Fruit fly (Drosophila melanogaster): ENCODE measurements around the gene dnk.
A peak's percentile ranks its signal among the peaks of the same experiment; 100 is the strongest.

Gene dnk

dm6 chr3R:18997388-18998287 lies 16.8 kb downstream of the dnk start (continued):
- TF ChIP-seq Mes4 (GFP tag; optimal IDR thresholded peaks at IDR 0.05) (peak; percentile 76), CG9932 (GFP tag; IDR thresholded peaks at IDR 0.05) (no peak), CG3995 (GFP tag; optimal IDR thresholded peaks at IDR 0.05) (no peak), C15 (GFP tag; IDR thresholded peaks at IDR 0.05) (no peak), sc (optimal IDR thresholded peaks at IDR 0.05) (no peak), sc (GFP tag; optimal IDR thresholded peaks at IDR 0.05) (peak; percentile 95), CG12769 (tag; optimal IDR thresholded peaks at IDR 0.05) (no peak), row (GFP tag; IDR thresholded peaks at IDR 0.05) (no peak), pnt (GFP tag; optimal IDR thresholded peaks at IDR 0.05) (no peak), Abd-B (GFP tag; optimal IDR thresholded peaks at IDR 0.05) (peak; percentile 12), CG10979 (tag; optimal IDR thresholded peaks at IDR 0.05) (peak; percentile 40), phol (tag; optimal IDR thresholded peaks at IDR 0.05) (no peak), unpg (GFP tag; optimal IDR thresholded peaks at IDR 0.05) (peak; percentile 78), Gsc (GFP tag; IDR thresholded peaks at IDR 0.05) (no peak), hkb (optimal IDR thresholded peaks at IDR 0.05) (no peak), hkb (GFP tag; IDR thresholded peaks at IDR 0.05) (peak; percentile 68), gfzf (GFP tag; optimal IDR thresholded peaks at IDR 0.05) (no peak), CG10147 (GFP tag; optimal IDR thresholded peaks at IDR 0.05) (no peak), sd (tag; optimal IDR thresholded peaks at IDR 0.05) (peak; percentile 13), CG18011 (GFP tag; optimal IDR thresholded peaks at IDR 0.05) (peak; percentile 51), chinmo (GFP tag; IDR thresholded peaks at IDR 0.05; ENCODE audit: partially characterized antibody) (peak; percentile 56; the same call in 1 of the 4 replicates), CG8089 (GFP tag; optimal IDR thresholded peaks at IDR 0.05) (peak; percentile 85), cg (GFP tag; optimal IDR thresholded peaks at IDR 0.05) (no peak), Gug (GFP tag; IDR thresholded peaks at IDR 0.05) (no peak), CG42726 (GFP tag; IDR thresholded peaks at IDR 0.05; ENCODE audit: partially characterized antibody) (no peak), otp (GFP tag; IDR thresholded peaks at IDR 0.05) (peak; percentile 96), MESR4 (GFP tag; optimal IDR thresholded peaks at IDR 0.05) (peak; percentile 39), pfk (GFP tag; optimal IDR thresholded peaks at IDR 0.05) (peak; percentile 27), CG4854 (GFP tag; optimal IDR thresholded peaks at IDR 0.05) (peak; percentile 5), h (optimal IDR thresholded peaks at IDR 0.05) (no peak), Kr (GFP tag; optimal IDR thresholded peaks at IDR 0.05) (peak; percentile 95), repo (GFP tag; optimal IDR thresholded peaks at IDR 0.05) (no peak), fd102C (GFP tag; optimal IDR thresholded peaks at IDR 0.05) (peak; percentile 90), pb (GFP tag; optimal IDR thresholded peaks at IDR 0.05) (no peak), Fer3 (tag; optimal IDR thresholded peaks at IDR 0.05) (no peak), luna (GFP tag; optimal IDR thresholded peaks at IDR 0.05) (no peak), gt (GFP tag; IDR thresholded peaks at IDR 0.05) (no peak), ac (GFP tag; optimal IDR thresholded peaks at IDR 0.05) (peak; percentile 96), MTF-1 (GFP tag; optimal IDR thresholded peaks at IDR 0.05; ENCODE audit: borderline replicate concordance) (peak; percentile 85), sens-2 (GFP tag; IDR thresholded peaks at IDR 0.05) (peak; percentile 76; the same call in 1 of the 2 replicates), btn (GFP tag; optimal IDR thresholded peaks at IDR 0.05) (no peak), CG10959 (GFP tag; IDR thresholded peaks at IDR 0.05) (no peak), tin (GFP tag; optimal IDR thresholded peaks at IDR 0.05) (no peak), Chrac-16 (GFP tag; optimal IDR thresholded peaks at IDR 0.05) (no peak), stwl (tag; optimal IDR thresholded peaks at IDR 0.05) (no peak), p53 (GFP tag; optimal IDR thresholded peaks at IDR 0.05) (no peak), CG2129 (GFP tag; IDR thresholded peaks at IDR 0.05; ENCODE audit: partially characterized antibody) (no peak), CG3163 (GFP tag; optimal IDR thresholded peaks at IDR 0.05) (peak; percentile 53), CG11696 (GFP tag; IDR thresholded peaks at IDR 0.05) (no peak), pita (GFP tag; optimal IDR thresholded peaks at IDR 0.05) (no peak)

All from whole organism, embryonic.